Fruit fly (Drosophila melanogaster) whole organism, embryonic: ENCODE data around the gene kud.
A peak's percentile ranks its signal among the peaks of the same experiment; 100 is the strongest.

ENCODE experiments used
- ATbp ChIP-seq: fragments of 200-800 bp; sonication (Bioruptor generic); optimal IDR thresholded peaks from 2 replicates; lab custom pipeline; 2017; ENCODE audit warnings: missing biosample characterization, mild to moderate bottlenecking, missing genetic modification characterization, missing genetic modification reagents
- Abd-B ChIP-seq: fragments of 200-800 bp; sonication (Bioruptor generic); optimal IDR thresholded peaks from 2 replicates; lab custom pipeline; 2018; ENCODE audit warnings: missing biosample characterization, mild to moderate bottlenecking, missing genetic modification characterization, moderate library complexity
- CG10267 ChIP-seq: fragments of 200-800 bp; sonication (Bioruptor generic); optimal IDR thresholded peaks from 2 replicates; lab custom pipeline; 2018; ENCODE audit warnings: missing biosample characterization, mild to moderate bottlenecking, missing genetic modification characterization, moderate library complexity
- CG10462 ChIP-seq: fragments of 200-800 bp; sonication (Bioruptor generic); optimal IDR thresholded peaks from 2 replicates; lab custom pipeline; 2016; ENCODE audit warnings: missing biosample characterization, missing genetic modification characterization
- CG11695 ChIP-seq: fragments of 200-800 bp; sonication (Bioruptor generic); IDR thresholded peaks from 3 replicates; pipeline ENCODE4 v1.3.6; 2022; ENCODE audit warnings: missing biosample characterization, missing genetic modification characterization
- CG12299 ChIP-seq: fragments of 200-800 bp; sonication (Bioruptor generic); optimal IDR thresholded peaks from 2 replicates; lab custom pipeline; 2018; ENCODE audit warnings: missing biosample characterization, mild to moderate bottlenecking, missing genetic modification characterization
- CG12391 ChIP-seq: fragments of 200-800 bp; sonication (Bioruptor generic); optimal IDR thresholded peaks from 3 replicates; lab custom pipeline; 2018; ENCODE audit warnings: missing biosample characterization, mild to moderate bottlenecking, missing genetic modification characterization, moderate library complexity
- CG13775 ChIP-seq: fragments of 200-800 bp; sonication (Bioruptor generic); optimal IDR thresholded peaks from 3 replicates; lab custom pipeline; 2017; ENCODE audit warnings: missing biosample characterization, mild to moderate bottlenecking, missing genetic modification characterization
- CG13894 ChIP-seq: fragments of 200-800 bp; sonication (Bioruptor generic); optimal IDR thresholded peaks from 3 replicates; lab custom pipeline; 2018; ENCODE audit warnings: missing biosample characterization, mild to moderate bottlenecking, missing genetic modification characterization, moderate library complexity
- CG16813 ChIP-seq: fragments of 200-800 bp; sonication (Bioruptor generic); IDR thresholded peaks from 3 replicates; pipeline ENCODE4 v1.3.6; 2022; ENCODE audit warnings: missing biosample characterization, missing genetic modification characterization; ENCODE audit not compliant: partially characterized antibody
- CG2116 ChIP-seq: fragments of 200-800 bp; sonication (Bioruptor generic); optimal IDR thresholded peaks from 3 replicates; lab custom pipeline; 2018; ENCODE audit warnings: missing biosample characterization, mild to moderate bottlenecking, missing genetic modification characterization
- CG2120 ChIP-seq: fragments of 200-800 bp; sonication (Bioruptor generic); optimal IDR thresholded peaks from 3 replicates; lab custom pipeline; 2016; ENCODE audit warnings: missing biosample characterization, missing genetic modification characterization
- CG2199 ChIP-seq: fragments of 200-800 bp; sonication (Bioruptor generic); IDR thresholded peaks from 3 replicates; pipeline ENCODE4 v1.3.6; 2022; ENCODE audit warnings: missing biosample characterization, missing genetic modification characterization
- CG31441 ChIP-seq: fragments of 200-800 bp; sonication (Bioruptor generic); IDR thresholded peaks from 2 replicates; pipeline ENCODE4 v1.3.6; 2022; ENCODE audit warnings: missing biosample characterization, missing genetic modification characterization
- CG32772 ChIP-seq: fragments of 200-800 bp; sonication (Bioruptor generic); IDR thresholded peaks from 2 replicates; pipeline ENCODE4 v1.3.6; 2022; ENCODE audit warnings: missing biosample characterization, missing genetic modification characterization
- CG4854 ChIP-seq: fragments of 200-800 bp; sonication (Bioruptor generic); optimal IDR thresholded peaks from 2 replicates; lab custom pipeline; 2016; ENCODE audit warnings: missing biosample characterization, missing genetic modification characterization, inconsistent platforms
- CG6791 ChIP-seq: fragments of 200-800 bp; sonication (Bioruptor generic); IDR thresholded peaks from 3 replicates; pipeline ENCODE4 v1.3.6; 2022; ENCODE audit warnings: missing biosample characterization, missing genetic modification characterization; ENCODE audit not compliant: partially characterized antibody
- CG7556 ChIP-seq: fragments of 200-800 bp; sonication (Bioruptor generic); optimal IDR thresholded peaks from 2 replicates; lab custom pipeline; 2017; ENCODE audit warnings: missing biosample characterization, mild to moderate bottlenecking, missing genetic modification characterization
- CG9932 ChIP-seq: fragments of 200-800 bp; sonication (Bioruptor generic); IDR thresholded peaks from 2 replicates; pipeline ENCODE4 v1.3.6; 2022; ENCODE audit warnings: missing biosample characterization, missing genetic modification characterization
- Dad ChIP-seq: fragments of 200-800 bp; sonication (Bioruptor generic); optimal IDR thresholded peaks from 3 replicates; lab custom pipeline; 2016; ENCODE audit warnings: missing biosample characterization, missing genetic modification characterization
- Ets65A ChIP-seq: fragments of 200-800 bp; sonication (Bioruptor generic); peaks from one replicate; lab custom pipeline; 2016; ENCODE audit warnings: missing biosample characterization, missing genetic modification characterization
- HmgD ChIP-seq: fragments of 200-800 bp; sonication (Bioruptor generic); optimal IDR thresholded peaks from 3 replicates; lab custom pipeline; 2016; ENCODE audit warnings: missing biosample characterization, missing genetic modification characterization
- MESR4 ChIP-seq: fragments of 200-800 bp; sonication (Bioruptor generic); optimal IDR thresholded peaks from 2 replicates; lab custom pipeline; 2018; ENCODE audit warnings: missing biosample characterization, mild to moderate bottlenecking, missing genetic modification characterization, moderate library complexity
- Mad ChIP-seq: fragments of 200-800 bp; sonication (Bioruptor generic); optimal IDR thresholded peaks from 2 replicates; lab custom pipeline; 2016; ENCODE audit warnings: missing biosample characterization, missing genetic modification characterization
- NC2β ChIP-seq: fragments of 200-800 bp; sonication (Bioruptor generic); optimal IDR thresholded peaks from 2 replicates; lab custom pipeline; 2016; ENCODE audit warnings: missing biosample characterization, missing genetic modification characterization
- Opbp ChIP-seq: fragments of 200-800 bp; sonication (Bioruptor generic); IDR thresholded peaks from 3 replicates; pipeline ENCODE4 v1.3.6; 2022; ENCODE audit warnings: missing biosample characterization, missing genetic modification characterization; ENCODE audit not compliant: partially characterized antibody
- Pdp1 ChIP-seq, 2 experiments: fragments of 200-800 bp; sonication (Bioruptor generic); optimal IDR thresholded peaks; 3 replicates each; lab custom pipeline; 2016; ENCODE audit warnings: missing biosample characterization in 2 of 2, missing genetic modification characterization in 2 of 2, mild to moderate bottlenecking in 1 of 2, moderate library complexity in 1 of 2
- Rfx ChIP-seq: fragments of 200-800 bp; sonication (Bioruptor generic); IDR thresholded peaks from 2 replicates; pipeline ENCODE4 v1.3.6; 2022; ENCODE audit warnings: missing biosample characterization, missing genetic modification characterization
- al ChIP-seq: fragments of 200-800 bp; sonication (Bioruptor generic); IDR thresholded peaks from 2 replicates; pipeline ENCODE4 v1.3.6; 2022; ENCODE audit warnings: missing biosample characterization, missing genetic modification characterization
- ara ChIP-seq: fragments of 200-800 bp; sonication (Bioruptor generic); IDR thresholded peaks from 2 replicates; pipeline ENCODE4 v1.3.6; 2022; ENCODE audit warnings: missing biosample characterization, missing genetic modification characterization
- crol ChIP-seq: fragments of 200-800 bp; sonication (Bioruptor generic); IDR thresholded peaks from 2 replicates; pipeline ENCODE4 v1.3.6; 2022; ENCODE audit warnings: missing biosample characterization, missing genetic modification characterization
- ewg ChIP-seq: fragments of 200-800 bp; sonication (Bioruptor generic); optimal IDR thresholded peaks from 3 replicates; lab custom pipeline; 2017; ENCODE audit warnings: mild to moderate bottlenecking, missing biosample characterization, missing genetic modification reagents, missing genetic modification characterization
- gem ChIP-seq: fragments of 200-800 bp; sonication (Bioruptor generic); optimal IDR thresholded peaks from 2 replicates; lab custom pipeline; 2019; ENCODE audit warnings: missing biosample characterization, mild to moderate bottlenecking, missing genetic modification characterization, moderate library complexity
- gfzf ChIP-seq: fragments of 200-800 bp; sonication (Bioruptor generic); optimal IDR thresholded peaks from 2 replicates; lab custom pipeline; 2016; ENCODE audit warnings: missing biosample characterization, mild to moderate bottlenecking, missing genetic modification characterization, moderate library complexity
- gro ChIP-seq: fragments of 200-800 bp; sonication (Bioruptor generic); optimal IDR thresholded peaks from 2 replicates; lab custom pipeline; 2016; ENCODE audit warnings: missing biosample characterization, missing genetic modification characterization
- gsb-n ChIP-seq: fragments of 200-800 bp; sonication (Bioruptor generic); optimal IDR thresholded peaks from 3 replicates; lab custom pipeline; 2018; ENCODE audit warnings: missing biosample characterization, mild to moderate bottlenecking, missing genetic modification characterization
- insv ChIP-seq, 2 experiments: fragments of 200-800 bp; sonication (Bioruptor generic); optimal IDR thresholded peaks; 3 replicates each; lab custom pipeline; 2016 to 2018; ENCODE audit warnings: missing biosample characterization in 2 of 2, missing genetic modification characterization in 2 of 2
- inv ChIP-seq: fragments of 200-800 bp; sonication (Bioruptor generic); IDR thresholded peaks from 2 replicates; pipeline ENCODE4 v1.3.6; 2022; ENCODE audit warnings: missing biosample characterization, missing genetic modification characterization; ENCODE audit not compliant: partially characterized antibody
- jing ChIP-seq: fragments of 200-800 bp; sonication (Bioruptor generic); optimal IDR thresholded peaks from 2 replicates; lab custom pipeline; 2018; ENCODE audit warnings: missing biosample characterization, mild to moderate bottlenecking, missing genetic modification characterization
- kay ChIP-seq: fragments of 200-800 bp; sonication (Bioruptor generic); optimal IDR thresholded peaks from 2 replicates; lab custom pipeline; 2016; ENCODE audit warnings: missing biosample characterization, missing genetic modification characterization
- lilli ChIP-seq: fragments of 200-800 bp; sonication (Bioruptor generic); optimal IDR thresholded peaks from 3 replicates; lab custom pipeline; 2016; ENCODE audit warnings: missing biosample characterization, missing genetic modification characterization
- lola ChIP-seq, 3 experiments: fragments of >200 bp in 2 of 3; fragments of 200-800 bp in 1 of 3; sonication (Bioruptor generic) in 1 of 3; optimal IDR thresholded peaks; 2 replicates each; lab custom pipeline; 2017 to 2019; ENCODE audit warnings: missing biosample characterization in 3 of 3, missing genetic modification characterization in 3 of 3, mild to moderate bottlenecking in 1 of 3, moderate library complexity in 1 of 3
- pzg ChIP-seq: fragments of 200-800 bp; sonication (Bioruptor generic); optimal IDR thresholded peaks from 3 replicates; lab custom pipeline; 2018; ENCODE audit warnings: missing biosample characterization, mild to moderate bottlenecking, missing genetic modification characterization, moderate library complexity
- scrt ChIP-seq: fragments of 200-800 bp; sonication (Bioruptor generic); optimal IDR thresholded peaks from 2 replicates; lab custom pipeline; 2018; ENCODE audit warnings: missing biosample characterization, mild to moderate bottlenecking, missing genetic modification characterization, moderate library complexity
- sqz ChIP-seq: fragments of 200-800 bp; sonication (Bioruptor generic); optimal IDR thresholded peaks from 3 replicates; lab custom pipeline; 2018; ENCODE audit warnings: missing biosample characterization, mild to moderate bottlenecking, missing genetic modification characterization
- trem ChIP-seq: fragments of 200-800 bp; optimal IDR thresholded peaks from 3 replicates; lab custom pipeline; 2019; ENCODE audit warnings: missing biosample characterization, mild to moderate bottlenecking, missing genetic modification characterization, moderate library complexity
- vfl ChIP-seq: fragments of 200-800 bp; sonication (Bioruptor generic); optimal IDR thresholded peaks from 2 replicates; lab custom pipeline; 2016; ENCODE audit warnings: missing biosample characterization, missing genetic modification characterization
- zen ChIP-seq: fragments of 200-800 bp; sonication (Bioruptor generic); optimal IDR thresholded peaks from 3 replicates; lab custom pipeline; 2018; ENCODE audit warnings: missing biosample characterization, mild to moderate bottlenecking, missing genetic modification characterization, moderate library complexity
- zf30C ChIP-seq: fragments of 200-800 bp; sonication (Bioruptor generic); optimal IDR thresholded peaks from 3 replicates; lab custom pipeline; 2018; ENCODE audit warnings: missing biosample characterization, mild to moderate bottlenecking, missing genetic modification characterization

Gene kud

DNA sequence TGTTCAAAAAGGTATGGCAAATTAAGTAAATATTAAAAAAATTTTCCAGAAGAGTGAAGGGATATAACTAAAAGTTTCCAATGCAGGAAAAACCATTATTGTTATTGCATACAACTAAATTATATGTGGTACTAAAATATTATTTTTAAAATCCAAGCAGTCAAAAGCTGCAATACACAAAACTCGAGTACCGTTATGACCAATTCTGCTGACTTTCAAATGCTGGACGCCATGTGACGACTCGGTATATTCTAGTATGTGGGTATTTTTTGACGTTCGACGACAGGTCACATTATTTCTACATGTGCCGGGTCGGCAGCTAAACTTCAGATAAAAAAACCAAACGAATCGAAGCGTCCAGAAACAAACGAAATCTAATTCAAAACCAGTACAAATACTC, 36.7 kb downstream of the kud start (continued):
- TF ChIP-seq CG11695 (GFP tag; lab: Robert Waterston, UW) (no peak), CG12391 (tag; lab: Kevin White, UChicago) (peak; percentile 41), ATbp (no peak), lola (GFP tag; optimal IDR thresholded peaks at IDR 0.05; lab: Kevin White, UChicago) (peak in 1 of 3 experiments; percentile 3), CG10462 (GFP tag; lab: Kevin White, UChicago) (peak; percentile 99), insv (GFP tag; optimal IDR thresholded peaks at IDR 0.05; lab: Kevin White, UChicago) (peak in 1 of 2 experiments; percentile 4), al (0 out of 2 replicates have a peak, but pooled peaks have one; percentile 41), CG2116 (peak; percentile 29), gfzf (GFP tag; lab: Kevin White, UChicago) (peak; percentile 97), inv (GFP tag; lab: Robert Waterston, UW) (peak; percentile 26; the same call in 1 of the 2 replicates), CG12299 (tag; lab: Kevin White, UChicago) (no peak), HmgD (peak; percentile 54), CG13775 (GFP tag; lab: Kevin White, UChicago) (peak; percentile 15), CG9932 (GFP tag; lab: Robert Waterston, UW) (peak; percentile 51; the same call in 1 of the 2 replicates), gro (peak; percentile 63), Ets65A (GFP tag; lab: Kevin White, UChicago) (peak; percentile 75), zf30C (GFP tag; lab: Kevin White, UChicago) (no peak), kay (GFP tag; lab: Kevin White, UChicago) (peak; percentile 40), CG4854 (GFP tag; lab: Kevin White, UChicago) (peak; percentile 7), CG16813 (0 out of 3 replicates have a peak, but pooled peaks have one; percentile 35), CG2120 (GFP tag; lab: Kevin White, UChicago) (peak; percentile 38), Dad (peak; percentile 4), CG2199 (GFP tag; lab: Robert Waterston, UW) (peak; percentile 87), pzg (GFP tag; lab: Kevin White, UChicago) (peak; percentile 93), Pdp1 (GFP tag; optimal IDR thresholded peaks at IDR 0.05; lab: Kevin White, UChicago) (peak in 1 of 2 experiments; percentile 75), CG6791 (GFP tag; lab: Robert Waterston, UW) (peak; percentile 57; the same call in 2 of the 3 replicates), NC2β (peak; percentile 27), CG31441 (0 out of 2 replicates have a peak, but pooled peaks have one; percentile 27), Opbp (GFP tag; lab: Robert Waterston, UW) (peak; percentile 55; the same call in 1 of the 3 replicates), Rfx (peak; percentile 55), sqz (GFP tag; lab: Kevin White, UChicago) (peak; percentile 42), lilli (GFP tag; lab: Kevin White, UChicago) (peak; percentile 6), scrt (GFP tag; lab: Kevin White, UChicago) (no peak), ara (peak; percentile 11; the same call in 1 of the 2 replicates), Mad (GFP tag; lab: Kevin White, UChicago) (peak; percentile 37), trem (tag; lab: Kevin White, UChicago) (peak; percentile 47), zen (tag; lab: Kevin White, UChicago) (peak; percentile 32), crol (GFP tag; lab: Robert Waterston, UW) (no peak), CG32772 (no peak), vfl (peak; percentile 27), CG10267 (tag; lab: Kevin White, UChicago) (peak; percentile 44), jing (GFP tag; lab: Kevin White, UChicago) (no peak), gem (tag; lab: Kevin White, UChicago) (peak; percentile 17), CG7556 (GFP tag; lab: Kevin White, UChicago) (no peak), gsb-n (tag; lab: Kevin White, UChicago) (peak; percentile 59), CG13894 (tag; lab: Kevin White, UChicago) (peak; percentile 30), Abd-B (peak; percentile 79), ewg (GFP tag; lab: Kevin White, UChicago) (peak; percentile 56), MESR4 (GFP tag; lab: Kevin White, UChicago) (peak; percentile 55)
